Worm (Caenorhabditis elegans) whole organism, mixed stage, embryonic: ENCODE results near the gene gsnl-1.

Experiments used
- ces-1 ChIP-seq: fragments of 150-350 bp; optimal IDR thresholded peaks from 2 replicates; lab custom pipeline; 2014; ENCODE audit warnings: missing biosample characterization, missing genetic modification reagents, missing genetic modification characterization
- flh-1 ChIP-seq: fragments of 200-800 bp; sonication (Bioruptor generic); optimal IDR thresholded peaks from 2 replicates; lab custom pipeline; 2018; ENCODE audit warnings: mild to moderate bottlenecking, missing genetic modification characterization, moderate library complexity, missing compliant biosample characterization

DNA sequence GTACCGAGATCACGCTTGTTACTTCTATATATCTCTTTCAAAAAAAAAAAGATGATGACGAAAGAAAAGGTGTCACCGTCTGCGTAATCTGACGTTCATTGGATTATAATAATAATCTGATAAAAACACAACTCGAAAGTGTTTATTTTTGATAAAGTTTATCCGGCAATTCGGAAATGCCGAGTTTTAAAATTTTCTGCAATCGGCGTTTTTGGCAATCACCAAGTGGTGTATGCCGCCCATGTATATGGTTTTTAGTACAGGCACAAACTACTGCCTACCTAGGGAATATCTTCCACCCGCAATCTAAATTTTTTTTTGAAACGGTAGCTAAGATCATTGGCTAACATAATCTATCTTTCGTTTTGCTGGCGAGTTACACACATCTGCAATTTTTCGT lies 22.9 kb upstream of the gsnl-1 start:
- TF ChIP-seq ces-1 = no peak
- TF ChIP-seq flh-1 (GFP tag; lab: Kevin White, UChicago) = no peak
